Fruit fly (Drosophila melanogaster): ENCODE measurements around the gene dl.

DNA sequence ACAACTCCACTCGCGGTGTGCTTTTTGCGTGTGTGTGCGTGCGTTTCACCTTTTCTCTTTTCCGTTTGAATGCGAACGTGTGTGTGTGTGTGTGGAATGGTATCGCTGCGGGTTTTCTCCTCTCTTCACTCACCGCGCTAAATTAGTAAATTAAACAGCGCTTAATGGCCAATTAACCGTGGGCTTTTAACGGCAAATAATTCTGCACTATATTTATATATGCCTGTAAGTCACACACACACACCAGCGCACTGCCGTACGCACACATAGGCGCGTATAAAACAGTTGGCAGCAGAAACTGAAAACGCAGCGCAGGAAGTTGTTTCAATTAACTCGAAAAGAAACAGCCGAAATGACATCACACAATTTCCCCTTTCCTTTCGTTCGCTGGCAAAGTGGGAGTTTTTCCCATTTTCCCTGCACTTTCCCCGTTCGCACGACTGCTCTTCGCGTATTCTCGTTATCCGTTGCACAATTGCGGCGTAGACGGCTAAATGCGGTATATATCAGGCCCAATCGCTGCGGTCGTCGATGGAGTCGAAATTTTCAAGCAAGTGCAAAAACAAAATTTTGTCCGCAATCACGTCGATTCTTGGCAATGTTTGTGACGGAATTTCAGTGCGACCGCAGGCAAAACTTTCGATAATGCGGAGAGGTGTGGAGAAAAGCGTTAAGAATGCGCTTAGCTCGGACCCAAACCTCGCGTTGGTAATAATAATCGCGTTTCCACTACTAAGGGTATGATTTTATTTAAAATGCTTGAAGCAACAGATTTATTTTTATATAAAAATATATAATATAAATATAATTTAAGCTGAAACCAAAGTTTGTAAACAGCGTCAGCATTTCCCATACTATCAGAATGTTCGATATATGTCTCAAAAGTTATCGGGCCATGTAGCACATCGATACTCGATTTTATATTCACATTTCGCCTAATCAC is 22.7 kb upstream of the dl start, which contains the start of gene BicD:
- TF ChIP-seq D1 (tag; optimal IDR thresholded peaks at IDR 0.05) (no peak), CG13204 (GFP tag; optimal IDR thresholded peaks at IDR 0.05) (no peak), CG34367 (tag; optimal IDR thresholded peaks at IDR 0.05) (no peak), fd96Ca (GFP tag; IDR thresholded peaks at IDR 0.05) (no peak), EcR (GFP tag; optimal IDR thresholded peaks at IDR 0.05) (peak; percentile 20), gl (tag; optimal IDR thresholded peaks at IDR 0.05) (no peak), Pif1B (GFP tag; optimal IDR thresholded peaks at IDR 0.05) (no peak), rn (GFP tag; IDR thresholded peaks at IDR 0.05) (no peak), CG10348 (GFP tag; IDR thresholded peaks at IDR 0.05) (no peak), CG9948 (tag; optimal IDR thresholded peaks at IDR 0.05) (no peak), Ets98B (GFP tag; IDR thresholded peaks at IDR 0.05) (peak; percentile 23; the same call in 1 of the 2 replicates), CG8301 (tag; optimal IDR thresholded peaks at IDR 0.05) (no peak), CG8159 (tag; optimal IDR thresholded peaks at IDR 0.05) (no peak), CG12605 (GFP tag; IDR thresholded peaks at IDR 0.05) (0 out of 2 replicates have a peak, but pooled peaks have one; percentile 20)

Measured in whole organism, pupa.